Worm (Caenorhabditis elegans): ENCODE data around the gene F49H6.5.

F49H6.5 gene

ce11 chrV:17000204-17000603, 22.8 kb upstream of the F49H6.5 start, which contains the start of gene str-217:
Gene str-217 (minus strand): TSS chrV:17000304.
- TF ChIP-seq snpc-1.3 (tag; optimal IDR thresholded peaks at IDR 0.05; ENCODE audit: insufficient read depth) (no peak), zfh-2 (GFP tag; conservative IDR thresholded peaks at IDR 0.05) (no peak), ceh-40 (GFP tag; IDR thresholded peaks at IDR 0.05) (no peak), C06A6.2 (GFP tag; conservative IDR thresholded peaks at IDR 0.05) (no peak), Y53G8AR.9 (GFP tag; conservative IDR thresholded peaks at IDR 0.05) (no peak), F10E7.11 (tag; optimal IDR thresholded peaks at IDR 0.05) (no peak), snpc-3.4 (tag; optimal IDR thresholded peaks at IDR 0.05) (no peak), ztf-6 (GFP tag; IDR thresholded peaks at IDR 0.05) (no peak), aptf-3 (GFP tag; IDR thresholded peaks at IDR 0.05) (no peak)

DNA sequence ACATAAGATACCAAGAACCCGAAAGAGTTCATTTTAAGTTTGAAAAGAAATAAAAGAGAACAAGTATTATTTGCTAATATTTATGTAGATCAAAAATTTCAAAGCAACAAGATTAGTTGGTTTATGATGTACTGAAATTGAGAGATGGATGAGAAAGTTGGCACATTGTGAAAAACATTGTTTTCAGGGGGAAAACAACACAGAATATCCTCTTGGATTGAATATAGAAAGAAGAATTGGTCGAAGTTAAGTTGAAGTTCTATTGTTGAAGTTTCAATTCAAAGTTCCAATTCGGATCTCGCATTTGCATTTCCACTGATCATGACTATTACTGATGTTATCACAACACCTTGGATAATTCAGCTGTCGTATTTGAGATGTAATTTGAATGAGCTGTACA, 22.4 kb upstream of the F49H6.5 start:
- TF ChIP-seq nhr-179 (tag; optimal IDR thresholded peaks at IDR 0.05) (no peak), mel-28 (tag; optimal IDR thresholded peaks at IDR 0.05; ENCODE audit: borderline replicate concordance) (no peak), K12H6.12 (tag; optimal IDR thresholded peaks at IDR 0.05) (no peak), attf-6 (GFP tag; IDR thresholded peaks at IDR 0.05) (no peak), F33H1.4 (GFP tag; IDR thresholded peaks at IDR 0.05) (no peak), zim-3 (tag; optimal IDR thresholded peaks at IDR 0.05) (no peak), Y53F4B.3 (GFP tag; IDR thresholded peaks at IDR 0.05) (no peak), C06A6.2 (GFP tag; conservative IDR thresholded peaks at IDR 0.05) (no peak), ceh-79 (tag; optimal IDR thresholded peaks at IDR 0.05) (no peak), ztf-28 (GFP tag; IDR thresholded peaks at IDR 0.05) (no peak), ccch-3 (GFP tag; optimal IDR thresholded peaks at IDR 0.05) (no peak), F49E8.2 (tag; optimal IDR thresholded peaks at IDR 0.05; ENCODE audit: insufficient read depth) (no peak), repo-1 (tag; optimal IDR thresholded peaks at IDR 0.05) (no peak), ceh-100 (GFP tag; IDR thresholded peaks at IDR 0.05) (no peak), F22D6.2 (tag; optimal IDR thresholded peaks at IDR 0.05) (no peak), ztf-3 (GFP tag; optimal IDR thresholded peaks at IDR 0.05) (no peak)

DNA sequence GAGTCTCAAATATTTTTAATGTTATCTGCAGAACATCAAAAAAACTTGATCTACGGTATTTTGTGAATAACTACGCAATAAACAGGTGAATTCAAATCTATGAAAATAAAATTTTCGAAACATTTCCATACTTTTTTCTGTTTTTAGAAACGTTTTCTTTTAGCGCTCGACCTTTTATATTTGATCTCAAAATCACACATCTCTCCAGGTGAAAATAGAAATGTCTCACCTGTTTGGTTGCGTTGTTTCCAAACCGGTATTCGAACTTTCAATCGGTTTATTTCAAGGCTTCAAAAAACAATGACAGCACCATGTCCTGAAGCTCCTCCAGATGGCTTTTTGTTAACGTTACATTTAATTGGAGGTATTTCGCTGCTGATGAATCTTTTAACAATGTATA, 21.9 kb upstream of the F49H6.5 start, which contains the start of gene sri-9:
sri-9 (plus strand) TSS at position 301 of the 400 bp plus-strand sequence.
- TF ChIP-seq cebp-1 (GFP tag; IDR thresholded peaks at IDR 0.05): no peak
- no peak for TF ChIP-seq cebp-1 (tag; optimal IDR thresholded peaks at IDR 0.05)
- no peak for TF ChIP-seq C06A6.2 (GFP tag; conservative IDR thresholded peaks at IDR 0.05)
- TF ChIP-seq ztf-22 (GFP tag; optimal IDR thresholded peaks at IDR 0.05): no peak
- no peak for TF ChIP-seq hmg-20 (GFP tag; IDR thresholded peaks at IDR 0.05)
- TF ChIP-seq ets-4 (GFP tag; optimal IDR thresholded peaks at IDR 0.05): no peak
- no peak for TF ChIP-seq ztf-6 (GFP tag; IDR thresholded peaks at IDR 0.05)
- TF ChIP-seq cebp-2 (GFP tag; IDR thresholded peaks at IDR 0.05): no peak
- TF ChIP-seq F10E7.11 (tag; optimal IDR thresholded peaks at IDR 0.05): no peak
- TF ChIP-seq B0336.3 (GFP tag; IDR thresholded peaks at IDR 0.05): no peak
- TF ChIP-seq let-526 (GFP tag; IDR thresholded peaks at IDR 0.05): no peak
- TF ChIP-seq athp-1 (tag; optimal IDR thresholded peaks at IDR 0.05): no peak

ce11 chrV:17005189-17005588, 17.9 kb upstream of the F49H6.5 start, which contains the start of gene srh-131:
Gene srh-131 (plus strand): TSS chrV:17005489.
- TF ChIP-seq zim-3 (tag; optimal IDR thresholded peaks at IDR 0.05) (no peak), fkh-3 (tag; optimal IDR thresholded peaks at IDR 0.05) (no peak), lin-35 (GFP tag; optimal IDR thresholded peaks at IDR 0.05) (no peak), attf-5 (GFP tag; optimal IDR thresholded peaks at IDR 0.05) (no peak), ztf-18 (tag; optimal IDR thresholded peaks at IDR 0.05) (no peak)

Measured in whole organism, young adult.